Fruit fly (Drosophila melanogaster) whole organism, embryonic: Measurements from ENCODE around the gene HDAC1.

Source experiments
- Ada2b ChIP-seq: fragments of 200-800 bp; sonication (Bioruptor generic); IDR thresholded peaks from 2 replicates; pipeline ENCODE4 v1.3.6; 2022; ENCODE audit warnings: missing biosample characterization, missing genetic modification characterization
- CG11085 ChIP-seq: fragments of 200-800 bp; sonication (Bioruptor generic); IDR thresholded peaks from 2 replicates; pipeline ENCODE4 v1.3.6; 2022; ENCODE audit warnings: missing biosample characterization, missing genetic modification characterization
- CG11093 ChIP-seq: fragments of 200-800 bp; sonication (Bioruptor generic); IDR thresholded peaks from 3 replicates; pipeline ENCODE4 v1.3.6; 2022; ENCODE audit warnings: missing biosample characterization, missing genetic modification characterization
- CG11560 ChIP-seq: fragments of 200-800 bp; sonication (Bioruptor generic); IDR thresholded peaks from 3 replicates; pipeline ENCODE4 v1.3.6; 2022; ENCODE audit warnings: missing biosample characterization, missing genetic modification characterization
- CG11695 ChIP-seq: fragments of 200-800 bp; sonication (Bioruptor generic); IDR thresholded peaks from 3 replicates; pipeline ENCODE4 v1.3.6; 2022; ENCODE audit warnings: missing biosample characterization, missing genetic modification characterization
- CG13424 ChIP-seq: fragments of 200-800 bp; sonication (Bioruptor generic); optimal IDR thresholded peaks from 2 replicates; lab custom pipeline; 2019; ENCODE audit warnings: missing biosample characterization, mild to moderate bottlenecking, missing genetic modification characterization, moderate library complexity
- CG13624 ChIP-seq: fragments of 200-800 bp; sonication (Bioruptor generic); optimal IDR thresholded peaks from 2 replicates; lab custom pipeline; 2016; ENCODE audit warnings: missing biosample characterization, missing genetic modification characterization
- CG14014 ChIP-seq: fragments of 200-800 bp; sonication (Bioruptor generic); IDR thresholded peaks from 2 replicates; pipeline ENCODE4 v1.3.6; 2022; ENCODE audit warnings: missing biosample characterization, missing genetic modification characterization
- CG15514 ChIP-seq: fragments of 200-800 bp; sonication (Bioruptor generic); optimal IDR thresholded peaks from 3 replicates; lab custom pipeline; 2017; ENCODE audit warnings: missing biosample characterization, missing genetic modification characterization, mild to moderate bottlenecking, moderate library complexity, missing genetic modification reagents
- CG17912 ChIP-seq: fragments of 200-800 bp; sonication (Bioruptor generic); optimal IDR thresholded peaks from 2 replicates; lab custom pipeline; 2018; ENCODE audit warnings: missing biosample characterization, mild to moderate bottlenecking, missing genetic modification characterization
- CG18476 ChIP-seq: fragments of 200-800 bp; sonication (Bioruptor generic); optimal IDR thresholded peaks from 2 replicates; lab custom pipeline; 2016; ENCODE audit warnings: missing biosample characterization, mild to moderate bottlenecking, missing genetic modification characterization
- CG2120 ChIP-seq: fragments of 200-800 bp; sonication (Bioruptor generic); optimal IDR thresholded peaks from 3 replicates; lab custom pipeline; 2016; ENCODE audit warnings: missing biosample characterization, missing genetic modification characterization
- CG2129 ChIP-seq: fragments of 200-800 bp; sonication (Bioruptor generic); IDR thresholded peaks from 2 replicates; pipeline ENCODE4 v1.3.6; 2022; ENCODE audit warnings: missing biosample characterization, missing genetic modification characterization; ENCODE audit not compliant: partially characterized antibody
- CG2202 ChIP-seq: fragments of 200-800 bp; sonication (Bioruptor generic); optimal IDR thresholded peaks from 2 replicates; lab custom pipeline; 2018; ENCODE audit warnings: missing biosample characterization, mild to moderate bottlenecking, missing genetic modification characterization
- CG31441 ChIP-seq: fragments of 200-800 bp; sonication (Bioruptor generic); IDR thresholded peaks from 2 replicates; pipeline ENCODE4 v1.3.6; 2022; ENCODE audit warnings: missing biosample characterization, missing genetic modification characterization
- CG32532 ChIP-seq: fragments of 200-800 bp; sonication (Bioruptor generic); IDR thresholded peaks from 2 replicates; pipeline ENCODE4 v1.3.6; 2022; ENCODE audit warnings: missing biosample characterization, missing genetic modification characterization
- CG34224 ChIP-seq: fragments of 200-800 bp; sonication (Bioruptor generic); IDR thresholded peaks from 3 replicates; pipeline ENCODE4 v1.3.6; 2022; ENCODE audit warnings: missing biosample characterization, missing genetic modification characterization; ENCODE audit not compliant: partially characterized antibody
- CG43689 ChIP-seq: fragments of 200-800 bp; sonication (Bioruptor generic); IDR thresholded peaks from 2 replicates; pipeline ENCODE4 v1.3.6; 2022; ENCODE audit warnings: missing biosample characterization, missing genetic modification characterization
- CG4404 ChIP-seq: fragments of 200-800 bp; sonication (Bioruptor generic); IDR thresholded peaks from 2 replicates; pipeline ENCODE4 v1.3.6; 2022; ENCODE audit warnings: missing biosample characterization, missing genetic modification characterization
- CG4707 ChIP-seq: fragments of 200-800 bp; sonication (Bioruptor generic); optimal IDR thresholded peaks from 2 replicates; lab custom pipeline; 2018; ENCODE audit warnings: missing biosample characterization, mild to moderate bottlenecking, missing genetic modification characterization, moderate library complexity
- CG5180 ChIP-seq: fragments of 200-800 bp; sonication (Bioruptor generic); optimal IDR thresholded peaks from 3 replicates; lab custom pipeline; 2017; ENCODE audit warnings: missing biosample characterization, missing genetic modification characterization, mild to moderate bottlenecking, moderate library complexity, missing genetic modification reagents
- CG8290 ChIP-seq, 3 experiments: fragments of 200-800 bp; sonication (Bioruptor generic); optimal IDR thresholded peaks; 2 replicates each; lab custom pipeline; 2016 to 2019; ENCODE audit warnings: missing biosample characterization in 3 of 3, missing genetic modification characterization in 3 of 3, mild to moderate bottlenecking in 2 of 3, moderate library complexity in 1 of 3
- CG8359 ChIP-seq: fragments of 200-800 bp; sonication (Bioruptor generic); optimal IDR thresholded peaks from 2 replicates; lab custom pipeline; 2017; ENCODE audit warnings: missing biosample characterization, mild to moderate bottlenecking, missing genetic modification characterization, borderline replicate concordance
- CG8478 ChIP-seq: fragments of >200 bp; optimal IDR thresholded peaks from 2 replicates; lab custom pipeline; 2018
- CTCF ChIP-seq: fragments of 200-800 bp; sonication (Bioruptor generic); optimal IDR thresholded peaks from 2 replicates; lab custom pipeline; 2017; ENCODE audit warnings: missing biosample characterization, mild to moderate bottlenecking, missing genetic modification characterization, moderate library complexity
- CoRest ChIP-seq: fragments of 200-800 bp; sonication (Bioruptor generic); optimal IDR thresholded peaks from 3 replicates; lab custom pipeline; 2018; ENCODE audit warnings: missing biosample characterization, mild to moderate bottlenecking, missing genetic modification characterization, moderate library complexity
- NK7.1 ChIP-seq: fragments of 200-800 bp; sonication (Bioruptor generic); optimal IDR thresholded peaks from 3 replicates; lab custom pipeline; 2016; ENCODE audit warnings: missing biosample characterization, missing genetic modification characterization
- Oaz ChIP-seq: fragments of 200-800 bp; sonication (Bioruptor generic); IDR thresholded peaks from 2 replicates; pipeline ENCODE4 v1.3.6; 2022; ENCODE audit warnings: missing biosample characterization, missing genetic modification characterization
- Trl ChIP-seq, 3 experiments: fragments of >200 bp in 2 of 3; fragments of 200-800 bp in 1 of 3; sonication (Bioruptor generic) in 1 of 3; optimal IDR thresholded peaks; 2 replicates in 1 of 3; 3 replicates in 2 of 3; lab custom pipeline; 2016 to 2017; ENCODE audit warnings: missing biosample characterization in 1 of 3, missing genetic modification characterization in 1 of 3
- Xbp1 ChIP-seq: fragments of 200-800 bp; sonication (Bioruptor generic); optimal IDR thresholded peaks from 3 replicates; lab custom pipeline; 2016; ENCODE audit warnings: missing biosample characterization, mild to moderate bottlenecking, missing genetic modification characterization
- al ChIP-seq: fragments of 200-800 bp; sonication (Bioruptor generic); IDR thresholded peaks from 2 replicates; pipeline ENCODE4 v1.3.6; 2022; ENCODE audit warnings: missing biosample characterization, missing genetic modification characterization
- ato ChIP-seq: fragments of 200-800 bp; sonication (Bioruptor generic); IDR thresholded peaks from 2 replicates; pipeline ENCODE4 v1.3.6; 2022; ENCODE audit warnings: missing biosample characterization, missing genetic modification characterization; ENCODE audit not compliant: partially characterized antibody
- bbx ChIP-seq: fragments of 200-800 bp; sonication (Bioruptor generic); IDR thresholded peaks from 2 replicates; pipeline ENCODE4 v1.3.6; 2022; ENCODE audit warnings: missing biosample characterization, missing genetic modification characterization; ENCODE audit not compliant: partially characterized antibody
- chif ChIP-seq, 2 experiments: fragments of 200-800 bp; sonication (Bioruptor generic); optimal IDR thresholded peaks; 3 replicates each; lab custom pipeline; 2016; ENCODE audit warnings: missing biosample characterization in 2 of 2, missing genetic modification characterization in 2 of 2
- ci ChIP-seq: fragments of 200-800 bp; sonication (Bioruptor generic); IDR thresholded peaks from 3 replicates; pipeline ENCODE4 v1.3.6; 2022; ENCODE audit warnings: missing biosample characterization, missing genetic modification characterization
- crol ChIP-seq: fragments of 200-800 bp; sonication (Bioruptor generic); IDR thresholded peaks from 2 replicates; pipeline ENCODE4 v1.3.6; 2022; ENCODE audit warnings: missing biosample characterization, missing genetic modification characterization
- dati ChIP-seq: fragments of 200-800 bp; sonication (Bioruptor generic); IDR thresholded peaks from 2 replicates; pipeline ENCODE4 v1.3.6; 2022; ENCODE audit warnings: missing biosample characterization, missing genetic modification characterization
- disco-r ChIP-seq: fragments of 200-800 bp; sonication (Bioruptor generic); optimal IDR thresholded peaks from 2 replicates; lab custom pipeline; 2016; ENCODE audit warnings: missing biosample characterization, missing genetic modification characterization
- dm ChIP-seq: fragments of 200-800 bp; sonication (Bioruptor generic); optimal IDR thresholded peaks from 3 replicates; lab custom pipeline; 2016; ENCODE audit warnings: missing biosample characterization, missing genetic modification characterization
- fd102C ChIP-seq: fragments of 200-800 bp; sonication (Bioruptor generic); optimal IDR thresholded peaks from 2 replicates; lab custom pipeline; 2018; ENCODE audit warnings: missing biosample characterization, mild to moderate bottlenecking, missing genetic modification characterization, moderate library complexity
- fd64A ChIP-seq: fragments of 200-800 bp; sonication (Bioruptor generic); optimal IDR thresholded peaks from 3 replicates; lab custom pipeline; 2018; ENCODE audit warnings: missing biosample characterization, mild to moderate bottlenecking, missing genetic modification characterization
- fu2 ChIP-seq: fragments of 200-800 bp; sonication (Bioruptor generic); optimal IDR thresholded peaks from 2 replicates; lab custom pipeline; 2016; ENCODE audit warnings: missing biosample characterization, missing genetic modification characterization
- hb ChIP-seq: fragments of 200-800 bp; sonication (Bioruptor generic); IDR thresholded peaks from 3 replicates; pipeline ENCODE4 v1.3.6; 2022; ENCODE audit warnings: missing biosample characterization, missing genetic modification characterization; ENCODE audit not compliant: partially characterized antibody
- insv ChIP-seq, 2 experiments: fragments of 200-800 bp; sonication (Bioruptor generic); optimal IDR thresholded peaks; 3 replicates each; lab custom pipeline; 2016 to 2018; ENCODE audit warnings: missing biosample characterization in 2 of 2, missing genetic modification characterization in 2 of 2
- jing ChIP-seq: fragments of 200-800 bp; sonication (Bioruptor generic); optimal IDR thresholded peaks from 2 replicates; lab custom pipeline; 2018; ENCODE audit warnings: missing biosample characterization, mild to moderate bottlenecking, missing genetic modification characterization
- pan ChIP-seq, 4 experiments: fragments of >200 bp in 3 of 4; fragments of 200-800 bp in 1 of 4; sonication (Bioruptor generic) in 1 of 4; optimal IDR thresholded peaks in 3 of 4; IDR thresholded peaks in 1 of 4; 2 replicates each; pipeline versions ENCODE4 v1.3.6 to Lab custom; 2017 to 2022; ENCODE audit warnings: missing biosample characterization in 2 of 4, missing genetic modification characterization in 2 of 4, mixed read lengths in 1 of 4
- run ChIP-seq: fragments of 200-800 bp; sonication (Bioruptor generic); optimal IDR thresholded peaks from 3 replicates; lab custom pipeline; 2018; ENCODE audit warnings: missing biosample characterization, mild to moderate bottlenecking, missing genetic modification characterization
- sens-2 ChIP-seq: fragments of 200-800 bp; sonication (Bioruptor generic); IDR thresholded peaks from 2 replicates; pipeline ENCODE4 v1.3.6; 2022; ENCODE audit warnings: missing biosample characterization, missing genetic modification characterization
- tin ChIP-seq: fragments of 200-800 bp; sonication (Bioruptor generic); optimal IDR thresholded peaks from 3 replicates; lab custom pipeline; 2016; ENCODE audit warnings: missing biosample characterization, missing genetic modification characterization
- vnd ChIP-seq: fragments of 200-800 bp; sonication (Bioruptor generic); IDR thresholded peaks from 3 replicates; pipeline ENCODE4 v1.3.6; 2022; ENCODE audit warnings: missing biosample characterization, missing genetic modification characterization; ENCODE audit not compliant: partially characterized antibody

Gene HDAC1

dm6 chr3L:4603439-4603838 lies 23.1 kb upstream of the HDAC1 start (continued):
- TF ChIP-seq dati (GFP tag; lab: Robert Waterston, UW), result no peak
- no peak for TF ChIP-seq fd102C (GFP tag; lab: Kevin White, UChicago)
- TF ChIP-seq jing (GFP tag; lab: Kevin White, UChicago), result no peak
- peak; percentile 53 for TF ChIP-seq CoRest (tag; lab: Kevin White, UChicago)
- TF ChIP-seq sens-2 (GFP tag; lab: Robert Waterston, UW), result no peak
- TF ChIP-seq run, result no peak
- no peak for TF ChIP-seq CG14014 (GFP tag; lab: Robert Waterston, UW)
- no peak for TF ChIP-seq ato
- no peak for TF ChIP-seq chif (GFP tag; optimal IDR thresholded peaks at IDR 0.05; lab: Kevin White, UChicago)
- no peak for TF ChIP-seq crol (GFP tag; lab: Robert Waterston, UW)
- no peak for TF ChIP-seq CG4707
- 0 out of 2 replicates have a peak, but pooled peaks have one; percentile 28 for TF ChIP-seq Oaz (GFP tag; lab: Robert Waterston, UW)
- no peak for TF ChIP-seq al (GFP tag; lab: Robert Waterston, UW)
- TF ChIP-seq CG13624 (GFP tag; lab: Kevin White, UChicago), result no peak
- TF ChIP-seq CG11560 (tag; lab: Robert Waterston, UW), result no peak
- TF ChIP-seq CG15514, result peak; percentile 32
- no peak for TF ChIP-seq CG17912 (GFP tag; lab: Kevin White, UChicago)
- no peak for TF ChIP-seq CG8359 (GFP tag; lab: Kevin White, UChicago)
- peak; percentile 30 for TF ChIP-seq CG13424
- no peak for TF ChIP-seq fd64A
- TF ChIP-seq dm (GFP tag; lab: Kevin White, UChicago), result no peak
- TF ChIP-seq CG18476, result no peak
- no peak for TF ChIP-seq CG2129 (GFP tag; lab: Robert Waterston, UW)
- no peak for TF ChIP-seq CG2202 (tag; lab: Kevin White, UChicago)
- no peak for TF ChIP-seq CG34224 (GFP tag; lab: Robert Waterston, UW)
- no peak for TF ChIP-seq CG8478
- no peak for TF ChIP-seq disco-r
- TF ChIP-seq Xbp1 (GFP tag; lab: Kevin White, UChicago), result peak; percentile 16
- TF ChIP-seq fu2, result no peak
- no peak for TF ChIP-seq CTCF (GFP tag; lab: Kevin White, UChicago)
- TF ChIP-seq insv (GFP tag; optimal IDR thresholded peaks at IDR 0.05; lab: Kevin White, UChicago), result no peak
- TF ChIP-seq CG11695 (GFP tag; lab: Robert Waterston, UW), result peak; percentile 41; the same call in 1 of the 3 replicates
- TF ChIP-seq CG8290 (GFP tag; optimal IDR thresholded peaks at IDR 0.05; lab: Kevin White, UChicago), result no peak
- no peak for TF ChIP-seq CG8290 (tag; optimal IDR thresholded peaks at IDR 0.05; lab: Kevin White, UChicago)
- no peak for TF ChIP-seq CG5180 (GFP tag; lab: Kevin White, UChicago)
- TF ChIP-seq CG43689, result peak; percentile 46; the same call in 1 of the 2 replicates
- no peak for TF ChIP-seq vnd (GFP tag; lab: Robert Waterston, UW)
- no peak for TF ChIP-seq pan (optimal IDR thresholded peaks at IDR 0.05; lab: Kevin White, UChicago)
- peak in 1 of 2 experiments; percentile 41 for TF ChIP-seq pan (GFP tag; optimal IDR thresholded peaks at IDR 0.05 in 1 of 2, IDR thresholded peaks at IDR 0.05 in 1 of 2)
- no peak for TF ChIP-seq CG11085 (GFP tag; lab: Robert Waterston, UW)
- TF ChIP-seq CG11093 (GFP tag; lab: Robert Waterston, UW), result no peak
- TF ChIP-seq ci (GFP tag; lab: Robert Waterston, UW), result peak; percentile 70; the same call in 2 of the 3 replicates
- TF ChIP-seq NK7.1 (GFP tag; lab: Kevin White, UChicago), result no peak
- peak; percentile 65; the same call in 1 of the 2 replicates for TF ChIP-seq CG31441 (GFP tag; lab: Robert Waterston, UW)
- TF ChIP-seq CG2120 (GFP tag; lab: Kevin White, UChicago), result peak; percentile 6
- no peak for TF ChIP-seq CG4404 (GFP tag; lab: Robert Waterston, UW)
- TF ChIP-seq hb (GFP tag; lab: Robert Waterston, UW), result no peak
- TF ChIP-seq Ada2b, result peak; percentile 54
- TF ChIP-seq bbx (GFP tag; lab: Robert Waterston, UW), result no peak
- peak; percentile 68 for TF ChIP-seq CG32532 (GFP tag; lab: Robert Waterston, UW)
- no peak for TF ChIP-seq Trl (optimal IDR thresholded peaks at IDR 0.05; lab: Kevin White, UChicago)
- TF ChIP-seq Trl (GFP tag; optimal IDR thresholded peaks at IDR 0.05; lab: Kevin White, UChicago), result no peak
- TF ChIP-seq tin, result peak; percentile 17
